Worm (Caenorhabditis elegans) whole organism, young adult: ENCODE measurements around the gene W02H5.2.
"Not testable (repeated sequence)": the region's sequence is repeated elsewhere in the genome, so short reads cannot be mapped to it uniquely, and the experiment has no call there.

Experiments
- F22D6.2 ChIP-seq: sonication (generic microtip); optimal IDR thresholded peaks from 2 replicates; lab custom pipeline; 2016; ENCODE audit warnings: mild to moderate bottlenecking, missing genetic modification characterization, missing compliant biosample characterization
- F49E8.2 ChIP-seq: sonication (generic microtip); optimal IDR thresholded peaks from 3 replicates; lab custom pipeline; 2017; ENCODE audit warnings: missing genetic modification characterization, mild to moderate bottlenecking, missing compliant biosample characterization, antibody characterized with exemption, moderate library complexity; ENCODE audit not compliant: insufficient read depth
- F57C9.4 ChIP-seq: sonication (generic microtip); optimal IDR thresholded peaks from 2 replicates; lab custom pipeline; 2017; ENCODE audit warnings: mild to moderate bottlenecking, missing genetic modification characterization, missing compliant biosample characterization
- ama-1 ChIP-seq, 3 experiments: fragments of 150-350 bp in 1 of 3; sonication (generic microtip) in 2 of 3; optimal IDR thresholded peaks; 2 replicates each; lab custom pipeline; 2014 to 2018; ENCODE audit warnings: missing biosample characterization in 2 of 3, missing genetic modification characterization in 2 of 3, missing genetic modification reagents in 2 of 3
- ceh-100 ChIP-seq: fragments of 200-800 bp; sonication (Bioruptor generic); IDR thresholded peaks from 2 replicates; pipeline ENCODE4 v1.3.6; 2022; ENCODE audit warnings: missing genetic modification reagents, missing genetic modification characterization, missing compliant biosample characterization
- dox-1 ChIP-seq: fragments of 200-800 bp; sonication (Bioruptor generic); IDR thresholded peaks from 2 replicates; pipeline ENCODE4 v1.3.6; 2022; ENCODE audit warnings: missing genetic modification reagents, missing genetic modification characterization, missing compliant biosample characterization
- efl-1 ChIP-seq: fragments of 150-350 bp; optimal IDR thresholded peaks from 2 replicates; lab custom pipeline; 2014; ENCODE audit warnings: missing biosample characterization, missing genetic modification reagents, missing genetic modification characterization
- egl-44 ChIP-seq: fragments of 200-800 bp; sonication (Bioruptor generic); IDR thresholded peaks from 2 replicates; pipeline ENCODE4 v1.3.6; 2022; ENCODE audit warnings: missing genetic modification reagents, missing genetic modification characterization, missing compliant biosample characterization
- hsf-1 ChIP-seq: fragments of 200-800 bp; sonication (Bioruptor generic); IDR thresholded peaks from 2 replicates; pipeline ENCODE4 v1.3.6; 2022; ENCODE audit warnings: missing genetic modification reagents, missing genetic modification characterization, missing compliant biosample characterization
- lin-35 ChIP-seq, 3 experiments: fragments of 150-350 bp in 2 of 3; sonication (generic microtip) in 1 of 3; optimal IDR thresholded peaks; 2 replicates each; lab custom pipeline; 2014 to 2018; ENCODE audit warnings: missing biosample characterization in 3 of 3, missing genetic modification characterization in 3 of 3, missing genetic modification reagents in 3 of 3
- lin-40 ChIP-seq: sonication (generic microtip); optimal IDR thresholded peaks from 2 replicates; lab custom pipeline; 2016; ENCODE audit warnings: missing genetic modification characterization, mild to moderate bottlenecking, missing compliant biosample characterization, missing genotype, missing genetic modification reagents
- nhr-90 ChIP-seq: sonication (generic microtip); optimal IDR thresholded peaks from 2 replicates; lab custom pipeline; 2016; ENCODE audit warnings: missing genotype, mild to moderate bottlenecking, missing genetic modification characterization, missing compliant biosample characterization

ce11 chrV:2634783-2635569 is 4.2 kb upstream of the W02H5.2 start:
- not testable (repeated sequence) for TF ChIP-seq ceh-100 (GFP tag; lab: Robert Waterston, UW); F49E8.2 (tag; lab: Kevin White, UChicago); egl-44; F22D6.2 (tag; lab: Kevin White, UChicago); dox-1 (GFP tag; lab: Robert Waterston, UW); lin-35 (GFP tag; optimal IDR thresholded peaks at IDR 0.05; lab: Kevin White, UChicago); nhr-90 (tag; lab: Kevin White, UChicago); lin-40 (tag; lab: Kevin White, UChicago); F57C9.4 (tag; lab: Kevin White, UChicago); efl-1 (GFP tag; lab: Kevin White, UChicago); ama-1 (optimal IDR thresholded peaks at IDR 0.05; lab: Kevin White, UChicago); ama-1 (GFP tag; optimal IDR thresholded peaks at IDR 0.05; lab: Kevin White, UChicago)
- peak; percentile 31; the same call in 1 of the 2 replicates for TF ChIP-seq hsf-1
